Worm (Caenorhabditis elegans) whole organism, midembryonic: ENCODE results near the gene T21D12.7.

Source experiments
- flt-1 ChIP-seq: fragments of 200-800 bp; sonication (Bioruptor generic); IDR thresholded peaks from 2 replicates; pipeline ENCODE4 v1.3.6; 2022; ENCODE audit warnings: missing genetic modification characterization, missing compliant biosample characterization
- klf-2 ChIP-seq: fragments of 200-800 bp; sonication (Bioruptor generic); conservative IDR thresholded peaks from 2 replicates; pipeline ENCODE4 v1.3.6; 2022; ENCODE audit warnings: missing genetic modification reagents, missing genetic modification characterization, missing compliant biosample characterization
- ref-1 ChIP-seq: fragments of 200-800 bp; sonication (Bioruptor generic); conservative IDR thresholded peaks from 2 replicates; pipeline ENCODE4 v1.3.6; 2022; ENCODE audit warnings: missing genetic modification reagents, missing genetic modification characterization, missing compliant biosample characterization
- tab-1 ChIP-seq: fragments of 200-800 bp; sonication (Bioruptor generic); IDR thresholded peaks from 2 replicates; pipeline ENCODE4 v1.3.6; 2022; ENCODE audit warnings: missing genetic modification characterization, missing compliant biosample characterization
- ztf-29 ChIP-seq: fragments of 200-800 bp; sonication (Bioruptor generic); IDR thresholded peaks from 2 replicates; pipeline ENCODE4 v1.3.6; 2022; ENCODE audit warnings: missing genetic modification reagents, missing genetic modification characterization, missing compliant biosample characterization

ce11 chrIV:338192-338831 lies 47.1 kb upstream of the T21D12.7 start:
- TF ChIP-seq tab-1 (GFP tag; lab: Robert Waterston, UW) (no peak), ztf-29 (GFP tag; lab: Robert Waterston, UW) (no peak), flt-1 (GFP tag; lab: Robert Waterston, UW) (no peak), klf-2 (GFP tag; lab: Robert Waterston, UW) (no peak), ref-1 (GFP tag; lab: Robert Waterston, UW) (no peak)
